Fruit fly (Drosophila melanogaster) whole organism, embryonic: ENCODE data around the gene mus301.

ENCODE experiments used
- ATbp ChIP-seq: fragments of 200-800 bp; sonication (Bioruptor generic); optimal IDR thresholded peaks from 2 replicates; lab custom pipeline; 2017; ENCODE audit warnings: missing biosample characterization, mild to moderate bottlenecking, missing genetic modification characterization, missing genetic modification reagents
- Atf6 ChIP-seq: fragments of 200-800 bp; sonication (Bioruptor generic); IDR thresholded peaks from 2 replicates; pipeline ENCODE4 v1.3.6; 2022; ENCODE audit warnings: missing biosample characterization, missing genetic modification characterization
- CG12236 ChIP-seq: fragments of 200-800 bp; sonication (Bioruptor generic); optimal IDR thresholded peaks from 2 replicates; lab custom pipeline; 2016; ENCODE audit warnings: missing biosample characterization, missing genetic modification characterization
- CG12299 ChIP-seq: fragments of 200-800 bp; sonication (Bioruptor generic); optimal IDR thresholded peaks from 2 replicates; lab custom pipeline; 2018; ENCODE audit warnings: missing biosample characterization, mild to moderate bottlenecking, missing genetic modification characterization
- CG12942 ChIP-seq: fragments of 200-800 bp; sonication (Bioruptor generic); optimal IDR thresholded peaks from 3 replicates; lab custom pipeline; 2016; ENCODE audit warnings: missing biosample characterization, missing genetic modification characterization
- CG13287 ChIP-seq: fragments of 200-800 bp; sonication (Bioruptor generic); IDR thresholded peaks from 2 replicates; pipeline ENCODE4 v1.3.6; 2022; ENCODE audit warnings: missing biosample characterization, missing genetic modification characterization; ENCODE audit not compliant: partially characterized antibody
- CG14965 ChIP-seq: fragments of 200-800 bp; sonication (Bioruptor generic); optimal IDR thresholded peaks from 2 replicates; lab custom pipeline; 2016; ENCODE audit warnings: missing biosample characterization, missing genetic modification characterization, borderline replicate concordance
- CG15479 ChIP-seq: fragments of 200-800 bp; sonication (Bioruptor generic); optimal IDR thresholded peaks from 3 replicates; lab custom pipeline; 2019; ENCODE audit warnings: missing biosample characterization, mild to moderate bottlenecking, missing genetic modification characterization, moderate library complexity
- CG2199 ChIP-seq: fragments of 200-800 bp; sonication (Bioruptor generic); IDR thresholded peaks from 3 replicates; pipeline ENCODE4 v1.3.6; 2022; ENCODE audit warnings: missing biosample characterization, missing genetic modification characterization
- CG2202 ChIP-seq: fragments of 200-800 bp; sonication (Bioruptor generic); optimal IDR thresholded peaks from 2 replicates; lab custom pipeline; 2018; ENCODE audit warnings: missing biosample characterization, mild to moderate bottlenecking, missing genetic modification characterization
- CG2889 ChIP-seq: fragments of 200-800 bp; sonication (Bioruptor generic); IDR thresholded peaks from 3 replicates; pipeline ENCODE4 v1.3.6; 2022; ENCODE audit warnings: missing biosample characterization, missing genetic modification characterization
- CG30403 ChIP-seq: fragments of 200-800 bp; sonication (Bioruptor generic); optimal IDR thresholded peaks from 3 replicates; lab custom pipeline; 2016; ENCODE audit warnings: missing biosample characterization, missing genetic modification characterization
- CG30431 ChIP-seq: fragments of 200-800 bp; sonication (Bioruptor generic); optimal IDR thresholded peaks from 2 replicates; lab custom pipeline; 2017; ENCODE audit warnings: missing biosample characterization, missing genetic modification characterization
- CG3407 ChIP-seq: fragments of 200-800 bp; sonication (Bioruptor generic); optimal IDR thresholded peaks from 2 replicates; lab custom pipeline; 2018; ENCODE audit warnings: missing biosample characterization, mild to moderate bottlenecking, missing genetic modification characterization
- CG34422 ChIP-seq: fragments of 200-800 bp; sonication (Bioruptor generic); IDR thresholded peaks from 3 replicates; pipeline ENCODE4 v1.3.6; 2022; ENCODE audit warnings: missing biosample characterization, missing genetic modification characterization
- CG43689 ChIP-seq: fragments of 200-800 bp; sonication (Bioruptor generic); IDR thresholded peaks from 2 replicates; pipeline ENCODE4 v1.3.6; 2022; ENCODE audit warnings: missing biosample characterization, missing genetic modification characterization
- CG5180 ChIP-seq: fragments of 200-800 bp; sonication (Bioruptor generic); optimal IDR thresholded peaks from 3 replicates; lab custom pipeline; 2017; ENCODE audit warnings: missing biosample characterization, missing genetic modification characterization, mild to moderate bottlenecking, moderate library complexity, missing genetic modification reagents
- CG6175 ChIP-seq: fragments of 200-800 bp; sonication (Bioruptor generic); IDR thresholded peaks from 3 replicates; pipeline ENCODE4 v1.3.6; 2022; ENCODE audit warnings: missing biosample characterization, missing genetic modification characterization
- CG6654 ChIP-seq: fragments of 200-800 bp; sonication (Bioruptor generic); optimal IDR thresholded peaks from 2 replicates; lab custom pipeline; 2017; ENCODE audit warnings: missing biosample characterization, mild to moderate bottlenecking, missing genetic modification characterization
- CG6683 ChIP-seq: fragments of 200-800 bp; sonication (Bioruptor generic); optimal IDR thresholded peaks from 2 replicates; lab custom pipeline; 2017; ENCODE audit warnings: missing biosample characterization, mild to moderate bottlenecking, missing genetic modification characterization, missing genetic modification reagents
- CG6765 ChIP-seq: fragments of 200-800 bp; sonication (Bioruptor generic); optimal IDR thresholded peaks from 3 replicates; lab custom pipeline; 2017; ENCODE audit warnings: missing biosample characterization, mild to moderate bottlenecking, missing genetic modification characterization
- CG6791 ChIP-seq: fragments of 200-800 bp; sonication (Bioruptor generic); IDR thresholded peaks from 3 replicates; pipeline ENCODE4 v1.3.6; 2022; ENCODE audit warnings: missing biosample characterization, missing genetic modification characterization; ENCODE audit not compliant: partially characterized antibody
- CG6813 ChIP-seq: fragments of 200-800 bp; sonication (Bioruptor generic); optimal IDR thresholded peaks from 2 replicates; lab custom pipeline; 2017; ENCODE audit warnings: missing biosample characterization, missing genetic modification characterization, mild to moderate bottlenecking, moderate library complexity, missing genetic modification reagents
- CG7271 ChIP-seq: fragments of 200-800 bp; sonication (Bioruptor generic); optimal IDR thresholded peaks from 2 replicates; lab custom pipeline; 2018; ENCODE audit warnings: missing biosample characterization, mild to moderate bottlenecking, missing genetic modification characterization, moderate library complexity
- CG7556 ChIP-seq: fragments of 200-800 bp; sonication (Bioruptor generic); optimal IDR thresholded peaks from 2 replicates; lab custom pipeline; 2017; ENCODE audit warnings: missing biosample characterization, mild to moderate bottlenecking, missing genetic modification characterization
- CG7839 ChIP-seq: fragments of 200-800 bp; sonication (Bioruptor generic); optimal IDR thresholded peaks from 3 replicates; lab custom pipeline; 2018; ENCODE audit warnings: missing biosample characterization, mild to moderate bottlenecking, missing genetic modification characterization, moderate library complexity
- CG7987 ChIP-seq: fragments of 200-800 bp; sonication (Bioruptor generic); optimal IDR thresholded peaks from 2 replicates; lab custom pipeline; 2018; ENCODE audit warnings: missing biosample characterization, mild to moderate bottlenecking, missing genetic modification characterization, moderate library complexity
- CG9727 ChIP-seq: fragments of 200-800 bp; sonication (Bioruptor generic); optimal IDR thresholded peaks from 3 replicates; lab custom pipeline; 2017; ENCODE audit warnings: missing biosample characterization, mild to moderate bottlenecking, missing genetic modification characterization
- Fer1 ChIP-seq: fragments of 200-800 bp; sonication (Bioruptor generic); optimal IDR thresholded peaks from 2 replicates; lab custom pipeline; 2017; ENCODE audit warnings: missing biosample characterization, mild to moderate bottlenecking, missing genetic modification characterization
- HLH4C ChIP-seq: fragments of 200-800 bp; sonication (Bioruptor generic); IDR thresholded peaks from 3 replicates; pipeline ENCODE4 v1.3.6; 2022; ENCODE audit warnings: missing biosample characterization, missing genetic modification characterization; ENCODE audit not compliant: partially characterized antibody
- Meics ChIP-seq: fragments of 200-800 bp; sonication (Bioruptor generic); optimal IDR thresholded peaks from 2 replicates; lab custom pipeline; 2017; ENCODE audit warnings: missing biosample characterization, mild to moderate bottlenecking, missing genetic modification characterization
- Nf-YB ChIP-seq: fragments of 200-800 bp; sonication (Bioruptor generic); optimal IDR thresholded peaks from 3 replicates; lab custom pipeline; 2019; ENCODE audit warnings: missing biosample characterization, mild to moderate bottlenecking, missing genetic modification characterization, moderate library complexity
- Scr ChIP-seq: fragments of 200-800 bp; sonication (Bioruptor generic); IDR thresholded peaks from 2 replicates; pipeline ENCODE4 v1.3.6; 2022; ENCODE audit warnings: missing biosample characterization, missing genetic modification characterization; ENCODE audit not compliant: partially characterized antibody
- Spps ChIP-seq: fragments of 200-800 bp; sonication (Bioruptor generic); optimal IDR thresholded peaks from 2 replicates; lab custom pipeline; 2018; ENCODE audit warnings: missing biosample characterization, mild to moderate bottlenecking, missing genetic modification characterization
- Usf ChIP-seq: fragments of 200-800 bp; sonication (Bioruptor generic); optimal IDR thresholded peaks from 2 replicates; lab custom pipeline; 2017; ENCODE audit warnings: missing genotype, missing biosample characterization, missing genetic modification characterization
- Xbp1 ChIP-seq: fragments of 200-800 bp; sonication (Bioruptor generic); optimal IDR thresholded peaks from 3 replicates; lab custom pipeline; 2016; ENCODE audit warnings: missing biosample characterization, mild to moderate bottlenecking, missing genetic modification characterization
- abd-A ChIP-seq: fragments of 200-800 bp; sonication (Bioruptor generic); optimal IDR thresholded peaks from 3 replicates; lab custom pipeline; 2019; ENCODE audit warnings: missing biosample characterization, mild to moderate bottlenecking, missing genetic modification characterization, moderate library complexity
- bcd ChIP-seq: fragments of 200-800 bp; sonication (Bioruptor generic); optimal IDR thresholded peaks from 2 replicates; lab custom pipeline; 2017; ENCODE audit warnings: missing biosample characterization, mild to moderate bottlenecking, missing genetic modification characterization
- gfzf ChIP-seq: fragments of 200-800 bp; sonication (Bioruptor generic); optimal IDR thresholded peaks from 2 replicates; lab custom pipeline; 2016; ENCODE audit warnings: missing biosample characterization, mild to moderate bottlenecking, missing genetic modification characterization, moderate library complexity
- kah ChIP-seq: fragments of 200-800 bp; sonication (Bioruptor generic); optimal IDR thresholded peaks from 2 replicates; lab custom pipeline; 2018; ENCODE audit warnings: missing biosample characterization, mild to moderate bottlenecking, missing genetic modification characterization
- kay ChIP-seq: fragments of 200-800 bp; sonication (Bioruptor generic); optimal IDR thresholded peaks from 2 replicates; lab custom pipeline; 2016; ENCODE audit warnings: missing biosample characterization, missing genetic modification characterization
- mirr ChIP-seq: fragments of 200-800 bp; sonication (Bioruptor generic); optimal IDR thresholded peaks from 3 replicates; lab custom pipeline; 2018; ENCODE audit warnings: missing biosample characterization, mild to moderate bottlenecking, missing genetic modification characterization
- mld ChIP-seq: fragments of 200-800 bp; sonication (Bioruptor generic); IDR thresholded peaks from 3 replicates; pipeline ENCODE4 v1.3.6; 2022; ENCODE audit warnings: missing biosample characterization, missing genetic modification characterization; ENCODE audit not compliant: partially characterized antibody
- nau ChIP-seq: fragments of 200-800 bp; sonication (Bioruptor generic); optimal IDR thresholded peaks from 3 replicates; lab custom pipeline; 2017; ENCODE audit warnings: missing biosample characterization, mild to moderate bottlenecking, missing genetic modification characterization, missing genetic modification reagents
- pfk ChIP-seq: fragments of 200-800 bp; sonication (Bioruptor generic); optimal IDR thresholded peaks from 2 replicates; lab custom pipeline; 2018; ENCODE audit warnings: missing biosample characterization, mild to moderate bottlenecking, missing genetic modification characterization, moderate library complexity
- psq ChIP-seq: fragments of 200-800 bp; sonication (Bioruptor generic); optimal IDR thresholded peaks from 2 replicates; lab custom pipeline; 2017; ENCODE audit warnings: missing biosample characterization, missing genetic modification characterization
- row ChIP-seq: fragments of 200-800 bp; sonication (Bioruptor generic); IDR thresholded peaks from 3 replicates; pipeline ENCODE4 v1.3.6; 2022; ENCODE audit warnings: missing biosample characterization, missing genetic modification characterization
- tna ChIP-seq: fragments of 200-800 bp; sonication (Bioruptor generic); IDR thresholded peaks from 2 replicates; pipeline ENCODE4 v1.3.6; 2022; ENCODE audit warnings: missing biosample characterization, missing genetic modification characterization; ENCODE audit not compliant: partially characterized antibody
- wor ChIP-seq: fragments of 200-800 bp; sonication (Bioruptor generic); IDR thresholded peaks from 2 replicates; pipeline ENCODE4 v1.3.6; 2022; ENCODE audit warnings: missing biosample characterization, missing genetic modification characterization

Gene mus301

DNA sequence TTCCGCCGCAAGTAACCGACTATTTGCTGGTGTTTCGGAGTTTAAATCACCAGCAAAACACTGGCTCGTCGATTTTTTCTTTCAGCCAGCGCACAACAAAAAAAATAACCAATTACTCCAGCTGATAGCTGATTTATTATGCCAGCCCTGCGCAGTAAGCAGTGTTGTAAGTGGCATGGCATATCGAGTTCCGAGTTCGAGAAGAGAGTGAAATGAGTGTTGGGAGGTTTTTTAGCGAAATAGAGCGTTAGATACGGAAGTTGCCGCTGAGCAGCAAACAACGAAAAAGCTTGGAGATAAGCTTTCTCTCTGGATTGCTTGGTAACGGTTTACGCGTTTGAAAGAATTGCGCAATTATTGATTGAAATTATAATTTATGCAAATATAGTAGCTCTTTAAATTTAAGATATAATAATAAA is 45.9 kb upstream of the mus301 start, which contains the start of gene CG7565 (continued):
- TF ChIP-seq CG30403 (peak; percentile 39), nau (GFP tag; lab: Kevin White, UChicago) (peak; percentile 49), CG14965 (GFP tag; lab: Kevin White, UChicago) (no peak), mirr (peak; percentile 80), Spps (tag; lab: Kevin White, UChicago) (no peak), pfk (peak; percentile 39), CG13287 (GFP tag; lab: Robert Waterston, UW) (peak; percentile 69), CG12942 (GFP tag; lab: Kevin White, UChicago) (peak; percentile 18), kah (GFP tag; lab: Kevin White, UChicago) (peak; percentile 9), CG2199 (GFP tag; lab: Robert Waterston, UW) (no peak), tna (peak; percentile 19; the same call in 1 of the 2 replicates), abd-A (tag; lab: Kevin White, UChicago) (peak; percentile 75), row (GFP tag; lab: Robert Waterston, UW) (peak; percentile 33; the same call in 1 of the 3 replicates), CG12236 (no peak), Fer1 (GFP tag; lab: Kevin White, UChicago) (peak; percentile 81), CG6813 (GFP tag; lab: Kevin White, UChicago) (peak; percentile 60), ATbp (GFP tag; lab: Kevin White, UChicago) (no peak), gfzf (GFP tag; lab: Kevin White, UChicago) (no peak), psq (no peak), Nf-YB (no peak), CG30431 (GFP tag; lab: Kevin White, UChicago) (no peak), CG6175 (GFP tag; lab: Robert Waterston, UW) (no peak), mld (GFP tag; lab: Robert Waterston, UW) (no peak), CG2889 (GFP tag; lab: Robert Waterston, UW) (no peak), CG7839 (no peak), CG7271 (tag; lab: Kevin White, UChicago) (no peak), CG12299 (tag; lab: Kevin White, UChicago) (peak; percentile 12), CG15479 (no peak), CG6765 (GFP tag; lab: Kevin White, UChicago) (peak; percentile 67), Usf (GFP tag; lab: Kevin White, UChicago) (no peak), kay (GFP tag; lab: Kevin White, UChicago) (no peak), Xbp1 (GFP tag; lab: Kevin White, UChicago) (peak; percentile 47), CG7556 (GFP tag; lab: Kevin White, UChicago) (peak; percentile 29), Atf6 (GFP tag; lab: Robert Waterston, UW) (peak; percentile 59; the same call in 1 of the 2 replicates), CG9727 (peak; percentile 17), CG43689 (GFP tag; lab: Robert Waterston, UW) (no peak), CG6791 (peak; percentile 56; the same call in 1 of the 3 replicates), CG2202 (no peak), wor (GFP tag; lab: Robert Waterston, UW) (no peak), CG7987 (GFP tag; lab: Kevin White, UChicago) (peak; percentile 63), Meics (GFP tag; lab: Kevin White, UChicago) (peak; percentile 59), Scr (GFP tag; lab: Robert Waterston, UW) (peak; percentile 55), CG6683 (peak; percentile 14), CG34422 (GFP tag; lab: Robert Waterston, UW) (peak; percentile 53; the same call in 1 of the 3 replicates), CG3407 (GFP tag; lab: Kevin White, UChicago) (no peak), bcd (GFP tag; lab: Kevin White, UChicago) (no peak), CG5180 (GFP tag; lab: Kevin White, UChicago) (no peak), CG6654 (no peak), HLH4C (GFP tag; lab: Robert Waterston, UW) (no peak)
